Fruit fly (Drosophila melanogaster) whole organism: Measurements from ENCODE around the gene CG15147.

Source experiments
- CG8478 ChIP-seq: fragments of >200 bp; optimal IDR thresholded peaks from 2 replicates; lab custom pipeline; 2018; ENCODE audit warnings: inconsistent platforms
- usp ChIP-seq: fragments of >200 bp; optimal IDR thresholded peaks from 2 replicates; lab custom pipeline; 2017; ENCODE audit warnings: missing biosample characterization, missing genetic modification characterization, mixed read lengths

dm6 chr2L:17585000-17585399 lies 41.2 kb downstream of the CG15147 start:
- TF ChIP-seq CG8478 (lab: Kevin White, UChicago) (no peak), usp (no peak)
